Fruit fly (Drosophila melanogaster) whole organism, embryonic: ENCODE measurements around the gene CG1494.

Source experiments
- Adf1 ChIP-seq: fragments of 200-800 bp; sonication (Bioruptor generic); IDR thresholded peaks from 2 replicates; pipeline ENCODE4 v1.3.6; 2022; ENCODE audit warnings: missing biosample characterization, missing genetic modification characterization
- Blimp-1 ChIP-seq: fragments of 200-800 bp; sonication (Bioruptor generic); optimal IDR thresholded peaks from 3 replicates; lab custom pipeline; 2018; ENCODE audit warnings: missing biosample characterization, missing genetic modification characterization, mild to moderate bottlenecking, moderate library complexity, missing genetic modification reagents
- CG10366 ChIP-seq: fragments of 200-800 bp; sonication (Bioruptor generic); IDR thresholded peaks from 2 replicates; pipeline ENCODE4 v1.3.6; 2022; ENCODE audit warnings: missing biosample characterization, missing genetic modification characterization
- CG10431 ChIP-seq: fragments of 200-800 bp; sonication (Bioruptor generic); optimal IDR thresholded peaks from 3 replicates; lab custom pipeline; 2018; ENCODE audit warnings: missing biosample characterization, mild to moderate bottlenecking, missing genetic modification characterization
- CG10462 ChIP-seq: fragments of 200-800 bp; sonication (Bioruptor generic); optimal IDR thresholded peaks from 2 replicates; lab custom pipeline; 2016; ENCODE audit warnings: missing biosample characterization, missing genetic modification characterization
- CG10654 ChIP-seq: fragments of 200-800 bp; sonication (Bioruptor generic); optimal IDR thresholded peaks from 2 replicates; lab custom pipeline; 2016; ENCODE audit warnings: missing biosample characterization, missing genetic modification characterization
- CG11398 ChIP-seq: fragments of 200-800 bp; sonication (Bioruptor generic); optimal IDR thresholded peaks from 2 replicates; lab custom pipeline; 2016; ENCODE audit warnings: missing biosample characterization, missing genetic modification characterization
- CG1233 ChIP-seq: fragments of 200-800 bp; sonication (Bioruptor generic); optimal IDR thresholded peaks from 4 replicates; lab custom pipeline; 2018; ENCODE audit warnings: missing biosample characterization, mild to moderate bottlenecking, missing genetic modification characterization
- CG12769 ChIP-seq: fragments of 200-800 bp; sonication (Bioruptor generic); optimal IDR thresholded peaks from 2 replicates; lab custom pipeline; 2019; ENCODE audit warnings: missing biosample characterization, mild to moderate bottlenecking, missing genetic modification characterization, moderate library complexity
- CG1832 ChIP-seq: fragments of 200-800 bp; sonication (Bioruptor generic); optimal IDR thresholded peaks from 2 replicates; lab custom pipeline; 2017; ENCODE audit warnings: missing biosample characterization, mild to moderate bottlenecking, missing genetic modification characterization, inconsistent platforms
- CG2120 ChIP-seq: fragments of 200-800 bp; sonication (Bioruptor generic); optimal IDR thresholded peaks from 3 replicates; lab custom pipeline; 2016; ENCODE audit warnings: missing biosample characterization, missing genetic modification characterization
- CG30020 ChIP-seq: fragments of 200-800 bp; optimal IDR thresholded peaks from 2 replicates; lab custom pipeline; 2019; ENCODE audit warnings: missing biosample characterization, mild to moderate bottlenecking, missing genetic modification characterization, moderate library complexity
- CG30431 ChIP-seq: fragments of 200-800 bp; sonication (Bioruptor generic); optimal IDR thresholded peaks from 2 replicates; lab custom pipeline; 2017; ENCODE audit warnings: missing biosample characterization, missing genetic modification characterization
- CG33557 ChIP-seq: fragments of 200-800 bp; sonication (Bioruptor generic); optimal IDR thresholded peaks from 2 replicates; lab custom pipeline; 2019; ENCODE audit warnings: missing biosample characterization, mild to moderate bottlenecking, missing genetic modification characterization, moderate library complexity
- CG34376 ChIP-seq: fragments of 200-800 bp; sonication (Bioruptor generic); optimal IDR thresholded peaks from 2 replicates; lab custom pipeline; 2018; ENCODE audit warnings: missing biosample characterization, mild to moderate bottlenecking, missing genetic modification characterization
- CG4730 ChIP-seq: fragments of 200-800 bp; sonication (Bioruptor generic); IDR thresholded peaks from 2 replicates; pipeline ENCODE4 v1.3.6; 2022; ENCODE audit warnings: missing biosample characterization, missing genetic modification characterization
- CG4854 ChIP-seq: fragments of 200-800 bp; sonication (Bioruptor generic); optimal IDR thresholded peaks from 2 replicates; lab custom pipeline; 2016; ENCODE audit warnings: missing biosample characterization, missing genetic modification characterization, inconsistent platforms
- CG5180 ChIP-seq: fragments of 200-800 bp; sonication (Bioruptor generic); optimal IDR thresholded peaks from 3 replicates; lab custom pipeline; 2017; ENCODE audit warnings: missing biosample characterization, missing genetic modification characterization, mild to moderate bottlenecking, moderate library complexity, missing genetic modification reagents
- CG6765 ChIP-seq: fragments of 200-800 bp; sonication (Bioruptor generic); optimal IDR thresholded peaks from 3 replicates; lab custom pipeline; 2017; ENCODE audit warnings: missing biosample characterization, mild to moderate bottlenecking, missing genetic modification characterization
- CG6813 ChIP-seq: fragments of 200-800 bp; sonication (Bioruptor generic); optimal IDR thresholded peaks from 2 replicates; lab custom pipeline; 2017; ENCODE audit warnings: missing biosample characterization, missing genetic modification characterization, mild to moderate bottlenecking, moderate library complexity, missing genetic modification reagents
- CG7928 ChIP-seq: fragments of 200-800 bp; sonication (Bioruptor generic); optimal IDR thresholded peaks from 2 replicates; lab custom pipeline; 2017; ENCODE audit warnings: missing biosample characterization, mild to moderate bottlenecking, missing genetic modification characterization
- CG8388 ChIP-seq: fragments of 200-800 bp; sonication (Bioruptor generic); optimal IDR thresholded peaks from 2 replicates; lab custom pipeline; 2019; ENCODE audit warnings: missing biosample characterization, mild to moderate bottlenecking, missing genetic modification characterization, moderate library complexity
- CG8924 ChIP-seq: fragments of 200-800 bp; optimal IDR thresholded peaks from 3 replicates; lab custom pipeline; 2019; ENCODE audit warnings: missing biosample characterization, mild to moderate bottlenecking, missing genetic modification characterization, moderate library complexity
- Camta ChIP-seq: fragments of 200-800 bp; sonication (Bioruptor generic); optimal IDR thresholded peaks from 2 replicates; lab custom pipeline; 2016; ENCODE audit warnings: missing biosample characterization, missing genetic modification characterization
- Dfd ChIP-seq, 2 experiments: fragments of >200 bp; optimal IDR thresholded peaks; 2 replicates each; lab custom pipeline; 2017; ENCODE audit warnings: missing biosample characterization in 2 of 2, missing genetic modification characterization in 2 of 2
- Dp ChIP-seq: fragments of 200-800 bp; sonication (Bioruptor generic); optimal IDR thresholded peaks from 2 replicates; lab custom pipeline; 2018; ENCODE audit warnings: missing biosample characterization, mild to moderate bottlenecking, missing genetic modification characterization, moderate library complexity
- Hr51 ChIP-seq, 2 experiments: fragments of 200-800 bp; sonication (Bioruptor generic); optimal IDR thresholded peaks; 2 replicates in 1 of 2; 3 replicates in 1 of 2; lab custom pipeline; 2016 to 2018; ENCODE audit warnings: missing biosample characterization in 2 of 2, missing genetic modification characterization in 2 of 2, mild to moderate bottlenecking in 1 of 2, moderate library complexity in 1 of 2
- Hr78 ChIP-seq, 2 experiments: fragments of 200-800 bp in 1 of 2; fragments of >200 bp in 1 of 2; sonication (Bioruptor generic) in 1 of 2; optimal IDR thresholded peaks; 2 replicates each; lab custom pipeline; 2017 to 2019; ENCODE audit warnings: missing biosample characterization in 2 of 2, missing genetic modification characterization in 2 of 2, mild to moderate bottlenecking in 1 of 2, moderate library complexity in 1 of 2
- Med ChIP-seq: fragments of 200-800 bp; sonication (Bioruptor generic); peaks from one replicate; lab custom pipeline; 2016; ENCODE audit warnings: missing biosample characterization, missing genetic modification characterization, mild to moderate bottlenecking, inconsistent platforms, moderate library complexity
- Xbp1 ChIP-seq: fragments of 200-800 bp; sonication (Bioruptor generic); optimal IDR thresholded peaks from 3 replicates; lab custom pipeline; 2016; ENCODE audit warnings: missing biosample characterization, mild to moderate bottlenecking, missing genetic modification characterization
- ara ChIP-seq: fragments of 200-800 bp; sonication (Bioruptor generic); IDR thresholded peaks from 2 replicates; pipeline ENCODE4 v1.3.6; 2022; ENCODE audit warnings: missing biosample characterization, missing genetic modification characterization
- bigmax ChIP-seq: fragments of 200-800 bp; sonication (Bioruptor generic); optimal IDR thresholded peaks from 2 replicates; lab custom pipeline; 2018; ENCODE audit warnings: missing biosample characterization, mild to moderate bottlenecking, missing genetic modification characterization
- croc ChIP-seq: fragments of 200-800 bp; sonication (Bioruptor generic); conservative IDR thresholded peaks from 3 replicates; pipeline ENCODE4 v1.3.6; 2022; ENCODE audit warnings: missing biosample characterization, missing genetic modification characterization
- dati ChIP-seq: fragments of 200-800 bp; sonication (Bioruptor generic); IDR thresholded peaks from 2 replicates; pipeline ENCODE4 v1.3.6; 2022; ENCODE audit warnings: missing biosample characterization, missing genetic modification characterization
- dmrt11E ChIP-seq: fragments of 200-800 bp; sonication (Bioruptor generic); optimal IDR thresholded peaks from 3 replicates; lab custom pipeline; 2018; ENCODE audit warnings: missing biosample characterization, mild to moderate bottlenecking, missing genetic modification characterization, moderate library complexity
- esg ChIP-seq: fragments of 200-800 bp; sonication (Bioruptor generic); conservative IDR thresholded peaks from 2 replicates; pipeline ENCODE4 v1.3.6; 2022; ENCODE audit warnings: missing biosample characterization, missing genetic modification characterization
- eve ChIP-seq, 2 experiments: fragments of >200 bp; optimal IDR thresholded peaks; 2 replicates each; lab custom pipeline; 2017; ENCODE audit warnings: missing biosample characterization in 2 of 2, missing genetic modification characterization in 2 of 2
- hkb ChIP-seq, 2 experiments: fragments of 200-800 bp in 1 of 2; fragments of >200 bp in 1 of 2; sonication (Bioruptor generic) in 1 of 2; IDR thresholded peaks in 1 of 2; optimal IDR thresholded peaks in 1 of 2; 2 replicates each; pipeline versions ENCODE4 v1.3.6 to Lab custom; 2017 to 2022; ENCODE audit warnings: missing biosample characterization in 1 of 2, missing genetic modification characterization in 1 of 2
- insv ChIP-seq, 2 experiments: fragments of 200-800 bp; sonication (Bioruptor generic); optimal IDR thresholded peaks; 3 replicates each; lab custom pipeline; 2016 to 2018; ENCODE audit warnings: missing biosample characterization in 2 of 2, missing genetic modification characterization in 2 of 2
- jumu ChIP-seq: fragments of 200-800 bp; sonication (Bioruptor generic); optimal IDR thresholded peaks from 3 replicates; lab custom pipeline; 2016; ENCODE audit warnings: missing biosample characterization, missing genetic modification characterization
- kni ChIP-seq: fragments of 200-800 bp; sonication (Bioruptor generic); optimal IDR thresholded peaks from 3 replicates; lab custom pipeline; 2017; ENCODE audit warnings: mild to moderate bottlenecking, missing biosample characterization, missing genetic modification reagents, missing genetic modification characterization
- lmd ChIP-seq: fragments of 200-800 bp; sonication (Bioruptor generic); IDR thresholded peaks from 2 replicates; pipeline ENCODE4 v1.3.6; 2022; ENCODE audit warnings: missing biosample characterization, missing genetic modification characterization
- luna ChIP-seq: fragments of 200-800 bp; sonication (Bioruptor generic); optimal IDR thresholded peaks from 2 replicates; lab custom pipeline; 2016; ENCODE audit warnings: missing biosample characterization, missing genetic modification characterization
- nmo ChIP-seq: fragments of 200-800 bp; sonication (Bioruptor generic); optimal IDR thresholded peaks from 2 replicates; lab custom pipeline; 2018; ENCODE audit warnings: missing biosample characterization, mild to moderate bottlenecking, missing genetic modification characterization, moderate library complexity
- pros ChIP-seq: fragments of 200-800 bp; sonication (Bioruptor generic); optimal IDR thresholded peaks from 3 replicates; lab custom pipeline; 2019; ENCODE audit warnings: missing biosample characterization, mild to moderate bottlenecking, missing genetic modification characterization, moderate library complexity
- sim ChIP-seq: fragments of 200-800 bp; sonication (Bioruptor generic); IDR thresholded peaks from 2 replicates; pipeline ENCODE4 v1.3.6; 2022; ENCODE audit warnings: missing biosample characterization, missing genetic modification characterization
- sqz ChIP-seq: fragments of 200-800 bp; sonication (Bioruptor generic); optimal IDR thresholded peaks from 3 replicates; lab custom pipeline; 2018; ENCODE audit warnings: missing biosample characterization, mild to moderate bottlenecking, missing genetic modification characterization
- tio ChIP-seq: fragments of 200-800 bp; sonication (Bioruptor generic); optimal IDR thresholded peaks from 2 replicates; lab custom pipeline; 2017; ENCODE audit warnings: missing biosample characterization, missing genetic modification characterization, inconsistent platforms
- twi ChIP-seq: fragments of 200-800 bp; optimal IDR thresholded peaks from 2 replicates; lab custom pipeline; 2019; ENCODE audit warnings: missing biosample characterization, mild to moderate bottlenecking, missing genetic modification characterization, moderate library complexity
- wor ChIP-seq: fragments of 200-800 bp; sonication (Bioruptor generic); IDR thresholded peaks from 2 replicates; pipeline ENCODE4 v1.3.6; 2022; ENCODE audit warnings: missing biosample characterization, missing genetic modification characterization

Gene CG1494

DNA sequence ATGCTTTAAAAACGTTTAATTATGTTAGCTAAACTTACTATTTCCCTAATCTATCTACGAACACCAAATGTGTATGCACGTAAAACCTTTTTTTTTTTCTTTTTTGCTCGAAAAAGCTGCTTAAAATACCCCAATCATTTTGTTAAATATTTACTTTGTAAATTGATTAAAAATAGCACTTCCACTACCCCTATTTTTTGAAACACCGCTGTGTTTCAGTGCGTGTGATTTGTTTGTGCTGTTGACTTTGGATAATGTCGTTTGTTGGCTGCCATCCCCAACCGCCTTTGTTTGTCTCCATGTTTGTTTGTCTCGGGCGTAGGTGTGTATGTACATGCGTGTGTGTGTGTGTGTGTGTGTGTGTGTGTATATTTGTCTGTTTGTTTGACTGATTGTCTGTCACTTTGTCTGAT, 43.3 kb upstream of the CG1494 start (continued):
- peak; percentile 61 for TF ChIP-seq tio (GFP tag; lab: Kevin White, UChicago)
- peak; percentile 34 for TF ChIP-seq CG30431 (GFP tag; lab: Kevin White, UChicago)
- peak; percentile 27 for TF ChIP-seq kni (GFP tag; lab: Kevin White, UChicago)
- no peak for TF ChIP-seq CG4730 (GFP tag; lab: Robert Waterston, UW)
- TF ChIP-seq CG33557 (GFP tag; lab: Kevin White, UChicago): peak; percentile 71
- peak; percentile 56 for TF ChIP-seq CG11398 (GFP tag; lab: Kevin White, UChicago)
- TF ChIP-seq pros (GFP tag; lab: Kevin White, UChicago): no peak
- peak; percentile 23 for TF ChIP-seq Blimp-1
- TF ChIP-seq CG12769 (tag; lab: Kevin White, UChicago): peak; percentile 28
- no peak for TF ChIP-seq sim (GFP tag; lab: Robert Waterston, UW)
- no peak for TF ChIP-seq CG7928 (GFP tag; lab: Kevin White, UChicago)
- TF ChIP-seq croc (GFP tag; lab: Robert Waterston, UW): no peak
- no peak for TF ChIP-seq CG6765
- peak; percentile 47 for TF ChIP-seq CG6813 (GFP tag; lab: Kevin White, UChicago)
- TF ChIP-seq CG10462: peak; percentile 29
- TF ChIP-seq CG34376 (GFP tag; lab: Kevin White, UChicago): peak; percentile 11
- TF ChIP-seq nmo: peak; percentile 50
- no peak for TF ChIP-seq lmd (GFP tag; lab: Robert Waterston, UW)
- TF ChIP-seq Med (GFP tag; lab: Kevin White, UChicago): peak; percentile 92
- TF ChIP-seq CG10431 (GFP tag; lab: Kevin White, UChicago): peak; percentile 41
- TF ChIP-seq CG10654 (GFP tag; lab: Kevin White, UChicago): peak; percentile 30
- no peak for TF ChIP-seq wor (GFP tag; lab: Robert Waterston, UW)
- TF ChIP-seq eve (GFP tag; optimal IDR thresholded peaks at IDR 0.05; lab: Kevin White, UChicago): peak in 1 of 2 experiments; percentile 72
- TF ChIP-seq twi: peak; percentile 24
- no peak for TF ChIP-seq Dfd (GFP tag; optimal IDR thresholded peaks at IDR 0.05; lab: Kevin White, UChicago)
- no peak for TF ChIP-seq Hr78 (GFP tag; optimal IDR thresholded peaks at IDR 0.05; lab: Kevin White, UChicago)
- no peak for TF ChIP-seq dati
- no peak for TF ChIP-seq CG30020 (tag; lab: Kevin White, UChicago)
- no peak for TF ChIP-seq CG8388
- TF ChIP-seq CG5180: peak; percentile 51
- no peak for TF ChIP-seq sqz (GFP tag; lab: Kevin White, UChicago)
- peak; percentile 47 for TF ChIP-seq jumu (GFP tag; lab: Kevin White, UChicago)
- TF ChIP-seq Camta: peak; percentile 45
- no peak for TF ChIP-seq luna (GFP tag; lab: Kevin White, UChicago)
- no peak for TF ChIP-seq insv (GFP tag; optimal IDR thresholded peaks at IDR 0.05; lab: Kevin White, UChicago)
- no peak for TF ChIP-seq Dp (GFP tag; lab: Kevin White, UChicago)
- TF ChIP-seq dmrt11E (tag; lab: Kevin White, UChicago): peak; percentile 66
- TF ChIP-seq bigmax: no peak
- TF ChIP-seq CG4854: no peak
- peak; percentile 26 for TF ChIP-seq Xbp1
- TF ChIP-seq Adf1 (GFP tag; lab: Robert Waterston, UW): no peak
- peak; percentile 8 for TF ChIP-seq CG8924 (tag; lab: Kevin White, UChicago)
- TF ChIP-seq CG1233: peak; percentile 32
- TF ChIP-seq CG2120 (GFP tag; lab: Kevin White, UChicago): peak; percentile 48
- TF ChIP-seq CG10366 (GFP tag; lab: Robert Waterston, UW): 0 out of 2 replicates have a peak, but pooled peaks have one; percentile 12
- peak; percentile 19 to 38 for TF ChIP-seq Hr51 (GFP tag; optimal IDR thresholded peaks at IDR 0.05; lab: Kevin White, UChicago)
- TF ChIP-seq esg (GFP tag; lab: Robert Waterston, UW): no peak
- TF ChIP-seq hkb (optimal IDR thresholded peaks at IDR 0.05; lab: Kevin White, UChicago): no peak
- no peak for TF ChIP-seq hkb (GFP tag; IDR thresholded peaks at IDR 0.05; lab: Robert Waterston, UW)
- peak; percentile 56; the same call in 1 of the 2 replicates for TF ChIP-seq ara (GFP tag; lab: Robert Waterston, UW)
- no peak for TF ChIP-seq CG1832
